Fruit fly (Drosophila melanogaster) whole organism: ENCODE results near the gene Acp76A.

Experiments
- CG8478 ChIP-seq: fragments of >200 bp; optimal IDR thresholded peaks from 2 replicates; lab custom pipeline; 2018; ENCODE audit warnings: inconsistent platforms
- usp ChIP-seq: fragments of >200 bp; optimal IDR thresholded peaks from 2 replicates; lab custom pipeline; 2017; ENCODE audit warnings: missing biosample characterization, missing genetic modification characterization, mixed read lengths

- no peak for TF ChIP-seq usp (GFP tag; lab: Kevin White, UChicago)
- TF ChIP-seq CG8478 (lab: Kevin White, UChicago): no peak
Measured at dm6 chr3L:19044589-19045298, 7.1 kb downstream of the Acp76A start.
